Worm (Caenorhabditis elegans) whole organism, L1 larva: Measurements from ENCODE around the gene B0554.5.

Experiments used
- ceh-82 ChIP-seq, 3 experiments: fragments of 150-350 bp in 1 of 3; sonication (generic microtip) in 2 of 3; optimal IDR thresholded peaks; 2 replicates each; lab custom pipeline; 2014 to 2017; ENCODE audit warnings: missing biosample characterization in 3 of 3, missing genetic modification characterization in 3 of 3
- mab-9 ChIP-seq: fragments of 200-800 bp; sonication (Bioruptor generic); IDR thresholded peaks from 2 replicates; pipeline ENCODE4 v1.3.6; 2022; ENCODE audit warnings: missing genetic modification reagents, missing genetic modification characterization, missing compliant biosample characterization
- nhr-85 ChIP-seq: sonication (generic microtip); peaks from one replicate; lab custom pipeline; 2016; ENCODE audit warnings: missing genetic modification characterization, inconsistent platforms, missing compliant biosample characterization
- snpc-4 ChIP-seq: fragments of 150-350 bp; optimal IDR thresholded peaks from 2 replicates; lab custom pipeline; 2014; ENCODE audit warnings: missing biosample characterization, missing genetic modification characterization
- sox-4 ChIP-seq: sonication (generic microtip); optimal IDR thresholded peaks from 2 replicates; lab custom pipeline; 2016; ENCODE audit warnings: missing genetic modification characterization, missing compliant biosample characterization
- tlp-1 ChIP-seq: fragments of 150-350 bp; optimal IDR thresholded peaks from 2 replicates; lab custom pipeline; 2014; ENCODE audit warnings: missing biosample characterization, missing genetic modification characterization
- zip-4 ChIP-seq: fragments of 200-800 bp; sonication (Bioruptor generic); optimal IDR thresholded peaks from 2 replicates; lab custom pipeline; 2018; ENCODE audit warnings: mild to moderate bottlenecking, missing genetic modification characterization, moderate library complexity, missing compliant biosample characterization

- TF ChIP-seq nhr-85 (tag; lab: Kevin White, UChicago) (peak; percentile 78), sox-4 (tag; lab: Kevin White, UChicago) (no peak), zip-4 (GFP tag; lab: Kevin White, UChicago) (no peak), tlp-1 (no peak), ceh-82 (tag; optimal IDR thresholded peaks at IDR 0.05; lab: Kevin White, UChicago) (no peak), snpc-4 (tag; lab: Kevin White, UChicago) (no peak), mab-9 (GFP tag; lab: Robert Waterston, UW) (no peak)
These were observed 41.1 kb downstream of the B0554.5 start for ce11 chrV:465355-465754.
